Fruit fly (Drosophila melanogaster) whole organism, embryonic: Measurements from ENCODE around the gene MtnC.

Experiments used
- C15 ChIP-seq: fragments of 200-800 bp; sonication (Bioruptor generic); IDR thresholded peaks from 3 replicates; pipeline ENCODE4 v1.3.6; 2022; ENCODE audit warnings: missing biosample characterization, missing genetic modification characterization
- CG11085 ChIP-seq: fragments of 200-800 bp; sonication (Bioruptor generic); IDR thresholded peaks from 2 replicates; pipeline ENCODE4 v1.3.6; 2022; ENCODE audit warnings: missing biosample characterization, missing genetic modification characterization
- CG11398 ChIP-seq: fragments of 200-800 bp; sonication (Bioruptor generic); optimal IDR thresholded peaks from 2 replicates; lab custom pipeline; 2016; ENCODE audit warnings: missing biosample characterization, missing genetic modification characterization
- CG12391 ChIP-seq: fragments of 200-800 bp; sonication (Bioruptor generic); optimal IDR thresholded peaks from 3 replicates; lab custom pipeline; 2018; ENCODE audit warnings: missing biosample characterization, mild to moderate bottlenecking, missing genetic modification characterization, moderate library complexity
- CG13123 ChIP-seq: fragments of 200-800 bp; sonication (Bioruptor generic); optimal IDR thresholded peaks from 2 replicates; lab custom pipeline; 2016; ENCODE audit warnings: missing biosample characterization, missing genetic modification characterization
- CG14965 ChIP-seq: fragments of 200-800 bp; sonication (Bioruptor generic); optimal IDR thresholded peaks from 2 replicates; lab custom pipeline; 2016; ENCODE audit warnings: missing biosample characterization, missing genetic modification characterization, borderline replicate concordance
- CG16813 ChIP-seq: fragments of 200-800 bp; sonication (Bioruptor generic); IDR thresholded peaks from 3 replicates; pipeline ENCODE4 v1.3.6; 2022; ENCODE audit warnings: missing biosample characterization, missing genetic modification characterization; ENCODE audit not compliant: partially characterized antibody
- CG1832 ChIP-seq: fragments of 200-800 bp; sonication (Bioruptor generic); optimal IDR thresholded peaks from 2 replicates; lab custom pipeline; 2017; ENCODE audit warnings: missing biosample characterization, mild to moderate bottlenecking, missing genetic modification characterization, inconsistent platforms
- CG30020 ChIP-seq: fragments of 200-800 bp; optimal IDR thresholded peaks from 2 replicates; lab custom pipeline; 2019; ENCODE audit warnings: missing biosample characterization, mild to moderate bottlenecking, missing genetic modification characterization, moderate library complexity
- CG3065 ChIP-seq: fragments of 200-800 bp; sonication (Bioruptor generic); optimal IDR thresholded peaks from 2 replicates; lab custom pipeline; 2016; ENCODE audit warnings: missing biosample characterization, missing genetic modification characterization
- CG32532 ChIP-seq: fragments of 200-800 bp; sonication (Bioruptor generic); IDR thresholded peaks from 2 replicates; pipeline ENCODE4 v1.3.6; 2022; ENCODE audit warnings: missing biosample characterization, missing genetic modification characterization
- CG34224 ChIP-seq: fragments of 200-800 bp; sonication (Bioruptor generic); IDR thresholded peaks from 3 replicates; pipeline ENCODE4 v1.3.6; 2022; ENCODE audit warnings: missing biosample characterization, missing genetic modification characterization; ENCODE audit not compliant: partially characterized antibody
- CG43689 ChIP-seq: fragments of 200-800 bp; sonication (Bioruptor generic); IDR thresholded peaks from 2 replicates; pipeline ENCODE4 v1.3.6; 2022; ENCODE audit warnings: missing biosample characterization, missing genetic modification characterization
- CG4617 ChIP-seq: fragments of 200-800 bp; sonication (Bioruptor generic); optimal IDR thresholded peaks from 3 replicates; lab custom pipeline; 2016; ENCODE audit warnings: missing biosample characterization, missing genetic modification characterization, borderline replicate concordance
- CG6765 ChIP-seq: fragments of 200-800 bp; sonication (Bioruptor generic); optimal IDR thresholded peaks from 3 replicates; lab custom pipeline; 2017; ENCODE audit warnings: missing biosample characterization, mild to moderate bottlenecking, missing genetic modification characterization
- CG8478 ChIP-seq: fragments of >200 bp; optimal IDR thresholded peaks from 2 replicates; lab custom pipeline; 2018
- CG8765 ChIP-seq: fragments of 200-800 bp; sonication (Bioruptor generic); IDR thresholded peaks from 2 replicates; pipeline ENCODE4 v1.3.6; 2022; ENCODE audit warnings: missing biosample characterization, missing genetic modification characterization
- CG8924 ChIP-seq: fragments of 200-800 bp; optimal IDR thresholded peaks from 3 replicates; lab custom pipeline; 2019; ENCODE audit warnings: missing biosample characterization, mild to moderate bottlenecking, missing genetic modification characterization, moderate library complexity
- CkIIα-i1 ChIP-seq: fragments of 200-800 bp; sonication (Bioruptor generic); IDR thresholded peaks from 2 replicates; pipeline ENCODE4 v1.3.6; 2022; ENCODE audit warnings: missing biosample characterization, missing genetic modification characterization
- Fer3 ChIP-seq: fragments of 200-800 bp; sonication (Bioruptor generic); optimal IDR thresholded peaks from 2 replicates; lab custom pipeline; 2018; ENCODE audit warnings: missing biosample characterization, mild to moderate bottlenecking, missing genetic modification characterization, moderate library complexity
- HmgZ ChIP-seq: fragments of 200-800 bp; sonication (Bioruptor generic); optimal IDR thresholded peaks from 2 replicates; lab custom pipeline; 2018; ENCODE audit warnings: missing biosample characterization, mild to moderate bottlenecking, missing genetic modification characterization
- Hr78 ChIP-seq, 2 experiments: fragments of 200-800 bp in 1 of 2; fragments of >200 bp in 1 of 2; sonication (Bioruptor generic) in 1 of 2; optimal IDR thresholded peaks; 2 replicates each; lab custom pipeline; 2017 to 2019; ENCODE audit warnings: missing biosample characterization in 2 of 2, missing genetic modification characterization in 2 of 2, mild to moderate bottlenecking in 1 of 2, moderate library complexity in 1 of 2
- MTF-1 ChIP-seq: fragments of 200-800 bp; sonication (Bioruptor generic); optimal IDR thresholded peaks from 2 replicates; lab custom pipeline; 2018; ENCODE audit warnings: missing biosample characterization, mild to moderate bottlenecking, missing genetic modification characterization, borderline replicate concordance
- Optix ChIP-seq: fragments of 200-800 bp; sonication (Bioruptor generic); IDR thresholded peaks from 3 replicates; pipeline ENCODE4 v1.3.6; 2022; ENCODE audit warnings: missing biosample characterization, missing genetic modification characterization
- PHDP ChIP-seq: fragments of 200-800 bp; sonication (Bioruptor generic); optimal IDR thresholded peaks from 3 replicates; lab custom pipeline; 2018; ENCODE audit warnings: missing biosample characterization, mild to moderate bottlenecking, missing genetic modification characterization, moderate library complexity
- Ssrp ChIP-seq: fragments of 200-800 bp; sonication (Bioruptor generic); optimal IDR thresholded peaks from 2 replicates; lab custom pipeline; 2018; ENCODE audit warnings: missing biosample characterization, mild to moderate bottlenecking, missing genetic modification characterization, moderate library complexity
- Xrp1 ChIP-seq: fragments of 200-800 bp; sonication (Bioruptor generic); IDR thresholded peaks from 2 replicates; pipeline ENCODE4 v1.3.6; 2022; ENCODE audit warnings: missing biosample characterization, missing genetic modification characterization
- bcd ChIP-seq: fragments of 200-800 bp; sonication (Bioruptor generic); optimal IDR thresholded peaks from 2 replicates; lab custom pipeline; 2017; ENCODE audit warnings: missing biosample characterization, mild to moderate bottlenecking, missing genetic modification characterization
- bowl ChIP-seq: fragments of 200-800 bp; sonication (Bioruptor generic); IDR thresholded peaks from 2 replicates; pipeline ENCODE4 v1.3.6; 2022; ENCODE audit warnings: missing biosample characterization, missing genetic modification characterization
- btn ChIP-seq: fragments of 200-800 bp; sonication (Bioruptor generic); optimal IDR thresholded peaks from 2 replicates; lab custom pipeline; 2016; ENCODE audit warnings: missing biosample characterization, missing genetic modification characterization
- caup ChIP-seq: fragments of 200-800 bp; sonication (Bioruptor generic); optimal IDR thresholded peaks from 3 replicates; lab custom pipeline; 2017; ENCODE audit warnings: missing biosample characterization, mild to moderate bottlenecking, missing genetic modification characterization, moderate library complexity; ENCODE audit not compliant: severe bottlenecking
- croc ChIP-seq: fragments of 200-800 bp; sonication (Bioruptor generic); conservative IDR thresholded peaks from 3 replicates; pipeline ENCODE4 v1.3.6; 2022; ENCODE audit warnings: missing biosample characterization, missing genetic modification characterization
- eve ChIP-seq, 2 experiments: fragments of >200 bp; optimal IDR thresholded peaks; 2 replicates each; lab custom pipeline; 2017; ENCODE audit warnings: missing biosample characterization in 2 of 2, missing genetic modification characterization in 2 of 2
- eyg ChIP-seq: fragments of 200-800 bp; sonication (Bioruptor generic); optimal IDR thresholded peaks from 3 replicates; lab custom pipeline; 2016; ENCODE audit warnings: missing biosample characterization, missing genetic modification characterization
- fru ChIP-seq: fragments of >200 bp; optimal IDR thresholded peaks from 2 replicates; lab custom pipeline; 2017
- ftz-f1 ChIP-seq: fragments of 200-800 bp; sonication (Bioruptor generic); optimal IDR thresholded peaks from 2 replicates; lab custom pipeline; 2016; ENCODE audit warnings: missing biosample characterization, missing genetic modification characterization
- gcm2 ChIP-seq: fragments of 200-800 bp; sonication (Bioruptor generic); optimal IDR thresholded peaks from 2 replicates; lab custom pipeline; 2016; ENCODE audit warnings: missing biosample characterization, missing genetic modification characterization
- hbn ChIP-seq: fragments of 200-800 bp; sonication (Bioruptor generic); IDR thresholded peaks from 2 replicates; pipeline ENCODE4 v1.3.6; 2022; ENCODE audit warnings: missing biosample characterization, missing genetic modification characterization; ENCODE audit not compliant: partially characterized antibody
- hth ChIP-seq: fragments of >200 bp; optimal IDR thresholded peaks from 2 replicates; lab custom pipeline; 2017; ENCODE audit warnings: inconsistent platforms
- jing ChIP-seq: fragments of 200-800 bp; sonication (Bioruptor generic); optimal IDR thresholded peaks from 2 replicates; lab custom pipeline; 2018; ENCODE audit warnings: missing biosample characterization, mild to moderate bottlenecking, missing genetic modification characterization
- odd ChIP-seq: fragments of 200-800 bp; sonication (Bioruptor generic); optimal IDR thresholded peaks from 2 replicates; lab custom pipeline; 2017; ENCODE audit warnings: missing biosample characterization, mild to moderate bottlenecking, missing genetic modification characterization
- pan ChIP-seq, 4 experiments: fragments of >200 bp in 3 of 4; fragments of 200-800 bp in 1 of 4; sonication (Bioruptor generic) in 1 of 4; optimal IDR thresholded peaks in 3 of 4; IDR thresholded peaks in 1 of 4; 2 replicates each; pipeline versions ENCODE4 v1.3.6 to Lab custom; 2017 to 2022; ENCODE audit warnings: missing biosample characterization in 2 of 4, missing genetic modification characterization in 2 of 4, mixed read lengths in 1 of 4
- pnt ChIP-seq: fragments of 200-800 bp; sonication (Bioruptor generic); optimal IDR thresholded peaks from 3 replicates; lab custom pipeline; 2016; ENCODE audit warnings: missing biosample characterization, missing genetic modification characterization
- repo ChIP-seq: fragments of 200-800 bp; sonication (Bioruptor generic); optimal IDR thresholded peaks from 2 replicates; lab custom pipeline; 2016; ENCODE audit warnings: missing biosample characterization, missing genetic modification characterization
- run ChIP-seq: fragments of 200-800 bp; sonication (Bioruptor generic); optimal IDR thresholded peaks from 3 replicates; lab custom pipeline; 2018; ENCODE audit warnings: missing biosample characterization, mild to moderate bottlenecking, missing genetic modification characterization
- stc ChIP-seq: fragments of 200-800 bp; sonication (Bioruptor generic); IDR thresholded peaks from 2 replicates; pipeline ENCODE4 v1.3.6; 2022; ENCODE audit warnings: missing biosample characterization, missing genetic modification characterization
- toy ChIP-seq: fragments of 200-800 bp; sonication (Bioruptor generic); IDR thresholded peaks from 2 replicates; pipeline ENCODE4 v1.3.6; 2022; ENCODE audit warnings: missing biosample characterization, missing genetic modification characterization
- vvl ChIP-seq: fragments of 200-800 bp; sonication (Bioruptor generic); IDR thresholded peaks from 2 replicates; pipeline ENCODE4 v1.3.6; 2022; ENCODE audit warnings: missing biosample characterization, missing genetic modification characterization

Gene MtnC

DNA sequence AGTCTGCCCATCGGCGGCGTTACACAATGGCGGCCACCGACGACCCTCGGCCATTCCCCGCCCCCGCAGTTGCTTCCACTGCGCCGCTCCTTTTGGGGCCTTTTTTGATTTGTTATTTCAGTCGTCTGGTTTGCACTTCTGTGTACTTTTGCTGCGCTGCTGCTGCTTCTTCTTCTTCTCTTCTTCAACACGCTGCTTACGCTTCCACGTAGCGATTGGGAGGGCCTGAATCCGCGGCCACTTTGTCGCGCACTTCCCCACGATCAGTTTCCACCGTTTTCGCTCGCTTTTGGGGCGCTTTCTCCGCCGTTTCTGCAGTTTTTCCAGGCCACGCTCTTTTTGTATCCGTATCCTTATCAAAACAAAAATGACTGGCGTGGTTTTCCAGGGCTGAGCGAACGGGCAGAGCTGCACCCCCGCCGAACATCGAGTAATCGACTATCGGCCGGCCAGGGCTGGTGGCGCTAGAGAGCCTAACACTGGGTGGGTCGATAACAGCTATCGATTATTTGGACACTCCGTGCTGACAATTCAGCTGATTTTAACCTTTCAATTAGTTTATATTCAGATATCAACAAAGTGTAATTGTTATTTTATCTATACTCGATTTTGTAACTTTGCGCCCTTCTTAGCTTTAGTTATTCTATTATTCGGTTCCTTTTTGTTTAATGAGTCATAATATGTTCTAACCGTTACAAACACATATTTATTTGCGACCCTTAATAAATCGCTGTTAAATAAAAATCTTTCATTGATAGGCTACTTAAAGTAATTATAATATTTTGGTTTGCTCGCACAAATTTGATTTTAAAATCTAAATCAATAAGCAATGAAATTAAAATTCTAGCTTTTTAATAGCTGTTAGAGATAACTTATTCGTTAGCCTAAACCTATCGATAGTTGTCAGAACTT lies 32.3 kb upstream of the MtnC start, which contains the start of the genes CG4360 and Sirt2:
Gene CG4360 (minus strand): TSS at position 432 of the 912 bp plus-strand sequence.
Gene Sirt2 (plus strand): TSS at position 894 of the 912 bp plus-strand sequence.
- TF ChIP-seq CG11085 (GFP tag; lab: Robert Waterston, UW) (peak; percentile 15; the same call in 1 of the 2 replicates), fru (lab: Kevin White, UChicago) (no peak), Fer3 (tag; lab: Kevin White, UChicago) (no peak), CG13123 (GFP tag; lab: Kevin White, UChicago) (no peak), stc (0 out of 2 replicates have a peak, but pooled peaks have one; percentile 7), CG6765 (GFP tag; lab: Kevin White, UChicago) (no peak), bcd (GFP tag; lab: Kevin White, UChicago) (peak; percentile 43), CG43689 (no peak), pnt (GFP tag; lab: Kevin White, UChicago) (no peak), Xrp1 (peak; percentile 10; the same call in 1 of the 2 replicates), Ssrp (tag; lab: Kevin White, UChicago) (no peak), C15 (no peak), bowl (GFP tag; lab: Robert Waterston, UW) (no peak), CG8765 (GFP tag; lab: Robert Waterston, UW) (peak; percentile 38; the same call in 1 of the 2 replicates), caup (GFP tag; lab: Kevin White, UChicago) (peak; percentile 48), jing (GFP tag; lab: Kevin White, UChicago) (no peak), gcm2 (GFP tag; lab: Kevin White, UChicago) (no peak), toy (GFP tag; lab: Robert Waterston, UW) (no peak), CG4617 (GFP tag; lab: Kevin White, UChicago) (peak; percentile 81), eve (GFP tag; optimal IDR thresholded peaks at IDR 0.05; lab: Kevin White, UChicago) (no peak), CG34224 (GFP tag; lab: Robert Waterston, UW) (peak; percentile 46; the same call in 1 of the 3 replicates), CG14965 (GFP tag; lab: Kevin White, UChicago) (no peak), PHDP (peak; percentile 29), CG32532 (GFP tag; lab: Robert Waterston, UW) (peak; percentile 72), hbn (GFP tag; lab: Robert Waterston, UW) (peak; percentile 59), MTF-1 (no peak), run (tag; lab: Kevin White, UChicago) (no peak), CG1832 (GFP tag; lab: Kevin White, UChicago) (no peak), CG8478 (lab: Kevin White, UChicago) (no peak), HmgZ (peak; percentile 62), CG16813 (GFP tag; lab: Robert Waterston, UW) (peak; percentile 87), odd (GFP tag; lab: Kevin White, UChicago) (no peak), vvl (peak; percentile 59), Optix (GFP tag; lab: Robert Waterston, UW) (0 out of 3 replicates have a peak, but pooled peaks have one; percentile 39), ftz-f1 (GFP tag; lab: Kevin White, UChicago) (peak; percentile 54), CkIIα-i1 (GFP tag; lab: Robert Waterston, UW) (no peak), repo (GFP tag; lab: Kevin White, UChicago) (peak; percentile 40), CG3065 (GFP tag; lab: Kevin White, UChicago) (no peak), croc (no peak), hth (lab: Kevin White, UChicago) (no peak), CG30020 (tag; lab: Kevin White, UChicago) (peak; percentile 27), Hr78 (GFP tag; optimal IDR thresholded peaks at IDR 0.05; lab: Kevin White, UChicago) (no peak), pan (optimal IDR thresholded peaks at IDR 0.05; lab: Kevin White, UChicago) (no peak), pan (GFP tag; optimal IDR thresholded peaks at IDR 0.05 in 1 of 2, IDR thresholded peaks at IDR 0.05 in 1 of 2) (peak in 1 of 2 experiments; percentile 33), CG11398 (GFP tag; lab: Kevin White, UChicago) (no peak), CG12391 (tag; lab: Kevin White, UChicago) (peak; percentile 49), btn (GFP tag; lab: Kevin White, UChicago) (no peak), eyg (peak; percentile 22), CG8924 (tag; lab: Kevin White, UChicago) (peak; percentile 22)
